Fruit fly (Drosophila melanogaster): Measurements from ENCODE around the gene Jon25Bii.
A peak's percentile ranks its signal among the peaks of the same experiment; 100 is the strongest.

The Jon25Bii gene

DNA sequence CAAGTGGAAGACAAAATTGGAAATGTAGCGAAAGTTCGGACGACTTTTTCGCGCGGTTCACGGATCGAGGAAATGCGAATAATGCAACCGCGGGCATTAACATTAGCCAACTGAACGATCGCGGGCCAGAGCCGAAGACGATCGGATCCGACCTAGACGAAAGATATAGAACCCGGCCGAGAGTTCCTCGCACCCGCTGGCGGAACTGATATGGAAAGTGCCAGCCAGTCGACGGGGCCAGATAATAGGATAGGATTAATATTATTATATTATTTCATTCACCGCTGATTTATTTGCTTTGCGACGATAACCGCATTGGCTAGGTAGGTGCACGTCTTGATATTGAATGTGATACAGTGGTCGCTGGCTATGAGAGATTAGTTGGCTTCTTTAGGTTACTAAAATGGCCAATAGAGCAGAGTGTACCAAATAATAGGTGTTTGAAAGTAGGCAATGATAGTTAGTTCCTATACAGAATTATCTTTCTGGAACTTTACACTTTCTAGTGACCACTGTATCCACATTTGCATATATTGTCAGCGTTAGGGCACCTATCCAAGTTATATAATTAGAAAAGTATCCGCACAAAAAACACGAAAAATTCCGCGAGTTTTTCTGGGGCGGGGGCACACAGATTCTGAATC lies 46.6 kb upstream of the Jon25Bii start (continued):
- no peak for TF ChIP-seq CrebB (tag; optimal IDR thresholded peaks at IDR 0.05)
- peak; percentile 78 for TF ChIP-seq CG11504 (tag; optimal IDR thresholded peaks at IDR 0.05)
- TF ChIP-seq pan (optimal IDR thresholded peaks at IDR 0.05), result no peak
- TF ChIP-seq pan (GFP tag; optimal IDR thresholded peaks at IDR 0.05 in 1 of 2, IDR thresholded peaks at IDR 0.05 in 1 of 2), result peak in 1 of 2 experiments; percentile 73
- TF ChIP-seq CG4404 (GFP tag; IDR thresholded peaks at IDR 0.05), result peak; percentile 78
- TF ChIP-seq kah (GFP tag; optimal IDR thresholded peaks at IDR 0.05), result peak; percentile 29
- no peak for TF ChIP-seq pita (GFP tag; optimal IDR thresholded peaks at IDR 0.05)
- TF ChIP-seq Hmx (GFP tag; optimal IDR thresholded peaks at IDR 0.05), result peak; percentile 26
- TF ChIP-seq cad (GFP tag; optimal IDR thresholded peaks at IDR 0.05), result no peak
- peak; percentile 45 for TF ChIP-seq onecut (GFP tag; IDR thresholded peaks at IDR 0.05)
- TF ChIP-seq CG2129 (GFP tag; IDR thresholded peaks at IDR 0.05; ENCODE audit: partially characterized antibody), result no peak
- TF ChIP-seq vnd (GFP tag; IDR thresholded peaks at IDR 0.05; ENCODE audit: partially characterized antibody), result no peak
- TF ChIP-seq CG17568 (GFP tag; optimal IDR thresholded peaks at IDR 0.05), result peak; percentile 45
- TF ChIP-seq CG10654 (GFP tag; optimal IDR thresholded peaks at IDR 0.05), result peak; percentile 21
- TF ChIP-seq lov (optimal IDR thresholded peaks at IDR 0.05), result no peak
- 0 out of 3 replicates have a peak, but pooled peaks have one; percentile 55 for TF ChIP-seq lov (GFP tag; IDR thresholded peaks at IDR 0.05)
- TF ChIP-seq dan (GFP tag; IDR thresholded peaks at IDR 0.05), result no peak
- TF ChIP-seq hb (GFP tag; IDR thresholded peaks at IDR 0.05; ENCODE audit: partially characterized antibody), result no peak
- TF ChIP-seq CG33557 (GFP tag; optimal IDR thresholded peaks at IDR 0.05), result peak; percentile 13
- TF ChIP-seq CG7786 (GFP tag; optimal IDR thresholded peaks at IDR 0.05), result peak; percentile 58
- peak; percentile 59; the same call in 2 of the 3 replicates for TF ChIP-seq CG11695 (GFP tag; IDR thresholded peaks at IDR 0.05)
- peak; percentile 74 for TF ChIP-seq CG17328 (GFP tag; IDR thresholded peaks at IDR 0.05)
- peak; percentile 64; the same call in 2 of the 3 replicates for TF ChIP-seq Optix (GFP tag; IDR thresholded peaks at IDR 0.05)
- TF ChIP-seq Dek (tag; optimal IDR thresholded peaks at IDR 0.05), result peak; percentile 42
- no peak for TF ChIP-seq pb (GFP tag; optimal IDR thresholded peaks at IDR 0.05)
- TF ChIP-seq otp (GFP tag; IDR thresholded peaks at IDR 0.05), result peak; percentile 61; the same call in 2 of the 3 replicates
- peak; percentile 61 for TF ChIP-seq CG10979 (tag; optimal IDR thresholded peaks at IDR 0.05)
- no peak for TF ChIP-seq zf30C (GFP tag; optimal IDR thresholded peaks at IDR 0.05)
- TF ChIP-seq MTF-1 (GFP tag; optimal IDR thresholded peaks at IDR 0.05; ENCODE audit: borderline replicate concordance), result peak; percentile 67
- TF ChIP-seq CoRest (tag; optimal IDR thresholded peaks at IDR 0.05), result peak; percentile 75
- peak; percentile 38 for TF ChIP-seq CG15011 (GFP tag; optimal IDR thresholded peaks at IDR 0.05)
- TF ChIP-seq CG15601 (tag; optimal IDR thresholded peaks at IDR 0.05), result peak; percentile 43
- TF ChIP-seq CG30020 (tag; optimal IDR thresholded peaks at IDR 0.05), result no peak
- peak; percentile 22 for TF ChIP-seq tx (GFP tag; optimal IDR thresholded peaks at IDR 0.05)
- no peak for TF ChIP-seq pfk (GFP tag; optimal IDR thresholded peaks at IDR 0.05)
- peak; percentile 24 for TF ChIP-seq CG14710 (tag; optimal IDR thresholded peaks at IDR 0.05)
- TF ChIP-seq E2f1 (GFP tag; IDR thresholded peaks at IDR 0.05), result peak; percentile 60
- TF ChIP-seq toy (GFP tag; IDR thresholded peaks at IDR 0.05), result no peak
- TF ChIP-seq CG1647 (GFP tag; optimal IDR thresholded peaks at IDR 0.05), result peak; percentile 36
- 0 out of 2 replicates have a peak, but pooled peaks have one; percentile 46 for TF ChIP-seq CG6272 (GFP tag; IDR thresholded peaks at IDR 0.05)
- TF ChIP-seq CG2202 (tag; optimal IDR thresholded peaks at IDR 0.05), result peak; percentile 25
- no peak; the same call in 1 of the 2 replicates for TF ChIP-seq CG11696 (GFP tag; IDR thresholded peaks at IDR 0.05)
- TF ChIP-seq ssp (GFP tag; IDR thresholded peaks at IDR 0.05), result peak; percentile 44; the same call in 1 of the 2 replicates
- TF ChIP-seq eyg (GFP tag; optimal IDR thresholded peaks at IDR 0.05), result peak; percentile 19
- TF ChIP-seq CG17385 (GFP tag; optimal IDR thresholded peaks at IDR 0.05), result peak; percentile 60
- TF ChIP-seq Fer2 (tag; optimal IDR thresholded peaks at IDR 0.05), result peak; percentile 40
- peak; percentile 65 for TF ChIP-seq CG14667 (GFP tag; IDR thresholded peaks at IDR 0.05)
- TF ChIP-seq lmd (GFP tag; IDR thresholded peaks at IDR 0.05), result peak; percentile 82
- peak; percentile 60; the same call in 1 of the 3 replicates for TF ChIP-seq CG11560 (tag; IDR thresholded peaks at IDR 0.05)
- peak; percentile 19 for TF ChIP-seq vfl (GFP tag; optimal IDR thresholded peaks at IDR 0.05)

All from whole organism, embryonic.